Fruit fly (Drosophila melanogaster) whole organism, embryonic: ENCODE data around the gene CG4955.

Source experiments
- Antp ChIP-seq: fragments of 200-800 bp; sonication (Bioruptor generic); optimal IDR thresholded peaks from 3 replicates; lab custom pipeline; 2016; ENCODE audit warnings: missing biosample characterization, missing genetic modification characterization
- CG14441 ChIP-seq: fragments of 200-800 bp; sonication (Bioruptor generic); IDR thresholded peaks from 2 replicates; pipeline ENCODE4 v1.3.6; 2022; ENCODE audit warnings: missing biosample characterization, missing genetic modification characterization
- CG16815 ChIP-seq: fragments of 200-800 bp; sonication (Bioruptor generic); optimal IDR thresholded peaks from 3 replicates; lab custom pipeline; 2017; ENCODE audit warnings: missing biosample characterization, mild to moderate bottlenecking, missing genetic modification characterization
- ap ChIP-seq: fragments of 200-800 bp; sonication (Bioruptor generic); IDR thresholded peaks from 2 replicates; pipeline ENCODE4 v1.3.6; 2022; ENCODE audit warnings: missing biosample characterization, missing genetic modification characterization
- eyg ChIP-seq: fragments of 200-800 bp; sonication (Bioruptor generic); optimal IDR thresholded peaks from 3 replicates; lab custom pipeline; 2016; ENCODE audit warnings: missing biosample characterization, missing genetic modification characterization
- fru ChIP-seq: fragments of >200 bp; optimal IDR thresholded peaks from 2 replicates; lab custom pipeline; 2017

dm6 chrX:17093431-17093830, 12.2 kb downstream of the CG4955 start:
- TF ChIP-seq Antp (GFP tag; lab: Kevin White, UChicago), result no peak
- TF ChIP-seq CG16815 (GFP tag; lab: Kevin White, UChicago), result no peak
- no peak for TF ChIP-seq fru (lab: Kevin White, UChicago)
- TF ChIP-seq ap, result no peak
- TF ChIP-seq CG14441 (GFP tag; lab: Robert Waterston, UW), result no peak
- TF ChIP-seq eyg (GFP tag; lab: Kevin White, UChicago), result no peak
